Fruit fly (Drosophila melanogaster) whole organism, embryonic: ENCODE data around the gene neur.

ENCODE experiments used
- ATbp ChIP-seq: fragments of 200-800 bp; sonication (Bioruptor generic); optimal IDR thresholded peaks from 2 replicates; lab custom pipeline; 2017; ENCODE audit warnings: missing biosample characterization, mild to moderate bottlenecking, missing genetic modification characterization, missing genetic modification reagents
- Antp ChIP-seq: fragments of 200-800 bp; sonication (Bioruptor generic); optimal IDR thresholded peaks from 3 replicates; lab custom pipeline; 2016; ENCODE audit warnings: missing biosample characterization, missing genetic modification characterization
- BEAF-32 ChIP-seq: fragments of 200-800 bp; sonication (Bioruptor generic); optimal IDR thresholded peaks from 3 replicates; lab custom pipeline; 2017; ENCODE audit warnings: missing biosample characterization, missing genetic modification characterization, mild to moderate bottlenecking, moderate library complexity, missing genetic modification reagents
- Bgb ChIP-seq: fragments of 200-800 bp; sonication (Bioruptor generic); IDR thresholded peaks from 2 replicates; pipeline ENCODE4 v1.3.6; 2022; ENCODE audit warnings: missing biosample characterization, missing genetic modification characterization; ENCODE audit not compliant: partially characterized antibody
- CG10209 ChIP-seq: fragments of 200-800 bp; sonication (Bioruptor generic); optimal IDR thresholded peaks from 3 replicates; lab custom pipeline; 2017; ENCODE audit warnings: missing biosample characterization, mild to moderate bottlenecking, missing genetic modification characterization, missing genetic modification reagents
- CG10543 ChIP-seq: fragments of 200-800 bp; sonication (Bioruptor generic); optimal IDR thresholded peaks from 3 replicates; lab custom pipeline; 2017; ENCODE audit warnings: missing biosample characterization, mild to moderate bottlenecking, missing genetic modification characterization, moderate library complexity
- CG13123 ChIP-seq: fragments of 200-800 bp; sonication (Bioruptor generic); optimal IDR thresholded peaks from 2 replicates; lab custom pipeline; 2016; ENCODE audit warnings: missing biosample characterization, missing genetic modification characterization
- CG14710 ChIP-seq: fragments of 200-800 bp; sonication (Bioruptor generic); optimal IDR thresholded peaks from 3 replicates; lab custom pipeline; 2019; ENCODE audit warnings: missing biosample characterization, mild to moderate bottlenecking, missing genetic modification characterization, moderate library complexity
- CG15601 ChIP-seq: fragments of 200-800 bp; sonication (Bioruptor generic); optimal IDR thresholded peaks from 3 replicates; lab custom pipeline; 2019; ENCODE audit warnings: missing biosample characterization, mild to moderate bottlenecking, missing genetic modification characterization, moderate library complexity
- CG1602 ChIP-seq: fragments of 200-800 bp; sonication (Bioruptor generic); optimal IDR thresholded peaks from 3 replicates; lab custom pipeline; 2016; ENCODE audit warnings: missing biosample characterization, missing genetic modification characterization
- CG17385 ChIP-seq: fragments of 200-800 bp; sonication (Bioruptor generic); optimal IDR thresholded peaks from 3 replicates; lab custom pipeline; 2018; ENCODE audit warnings: missing biosample characterization, mild to moderate bottlenecking, missing genetic modification characterization
- CG18599 ChIP-seq: fragments of 200-800 bp; sonication (Bioruptor generic); optimal IDR thresholded peaks from 3 replicates; lab custom pipeline; 2017; ENCODE audit warnings: missing biosample characterization, missing genetic modification characterization, mild to moderate bottlenecking, moderate library complexity, missing genetic modification reagents
- CG18764 ChIP-seq: fragments of 200-800 bp; sonication (Bioruptor generic); optimal IDR thresholded peaks from 3 replicates; lab custom pipeline; 2016; ENCODE audit warnings: missing biosample characterization, missing genetic modification characterization
- CG30431 ChIP-seq: fragments of 200-800 bp; sonication (Bioruptor generic); optimal IDR thresholded peaks from 2 replicates; lab custom pipeline; 2017; ENCODE audit warnings: missing biosample characterization, missing genetic modification characterization
- CG31441 ChIP-seq: fragments of 200-800 bp; sonication (Bioruptor generic); IDR thresholded peaks from 2 replicates; pipeline ENCODE4 v1.3.6; 2022; ENCODE audit warnings: missing biosample characterization, missing genetic modification characterization
- CG3281 ChIP-seq: fragments of 200-800 bp; sonication (Bioruptor generic); optimal IDR thresholded peaks from 3 replicates; lab custom pipeline; 2017; ENCODE audit warnings: missing biosample characterization, mild to moderate bottlenecking, missing genetic modification characterization
- CG34376 ChIP-seq: fragments of 200-800 bp; sonication (Bioruptor generic); optimal IDR thresholded peaks from 2 replicates; lab custom pipeline; 2018; ENCODE audit warnings: missing biosample characterization, mild to moderate bottlenecking, missing genetic modification characterization
- CG6683 ChIP-seq: fragments of 200-800 bp; sonication (Bioruptor generic); optimal IDR thresholded peaks from 2 replicates; lab custom pipeline; 2017; ENCODE audit warnings: missing biosample characterization, mild to moderate bottlenecking, missing genetic modification characterization, missing genetic modification reagents
- CG6765 ChIP-seq: fragments of 200-800 bp; sonication (Bioruptor generic); optimal IDR thresholded peaks from 3 replicates; lab custom pipeline; 2017; ENCODE audit warnings: missing biosample characterization, mild to moderate bottlenecking, missing genetic modification characterization
- CG8478 ChIP-seq: fragments of >200 bp; optimal IDR thresholded peaks from 2 replicates; lab custom pipeline; 2018
- CG9797 ChIP-seq: fragments of 200-800 bp; sonication (Bioruptor generic); optimal IDR thresholded peaks from 3 replicates; lab custom pipeline; 2018; ENCODE audit warnings: missing biosample characterization, mild to moderate bottlenecking, missing genetic modification characterization
- Dek ChIP-seq: fragments of 200-800 bp; sonication (Bioruptor generic); optimal IDR thresholded peaks from 3 replicates; lab custom pipeline; 2019; ENCODE audit warnings: missing biosample characterization, mild to moderate bottlenecking, missing genetic modification characterization, moderate library complexity
- Dref ChIP-seq: fragments of 200-800 bp; sonication (Bioruptor generic); IDR thresholded peaks from 2 replicates; pipeline ENCODE4 v1.3.6; 2022; ENCODE audit warnings: missing biosample characterization, missing genetic modification characterization
- Hmr ChIP-seq: fragments of 200-800 bp; sonication (Bioruptor generic); optimal IDR thresholded peaks from 3 replicates; lab custom pipeline; 2017; ENCODE audit warnings: mild to moderate bottlenecking, missing biosample characterization, missing genetic modification reagents, missing genetic modification characterization
- NfI ChIP-seq: fragments of 200-800 bp; sonication (Bioruptor generic); optimal IDR thresholded peaks from 3 replicates; lab custom pipeline; 2018; ENCODE audit warnings: missing biosample characterization, mild to moderate bottlenecking, missing genetic modification characterization, moderate library complexity
- Optix ChIP-seq: fragments of 200-800 bp; sonication (Bioruptor generic); IDR thresholded peaks from 3 replicates; pipeline ENCODE4 v1.3.6; 2022; ENCODE audit warnings: missing biosample characterization, missing genetic modification characterization
- Pdp1 ChIP-seq, 2 experiments: fragments of 200-800 bp; sonication (Bioruptor generic); optimal IDR thresholded peaks; 3 replicates each; lab custom pipeline; 2016; ENCODE audit warnings: missing biosample characterization in 2 of 2, missing genetic modification characterization in 2 of 2, mild to moderate bottlenecking in 1 of 2, moderate library complexity in 1 of 2
- Sox100B ChIP-seq: fragments of 200-800 bp; sonication (Bioruptor generic); optimal IDR thresholded peaks from 3 replicates; lab custom pipeline; 2018; ENCODE audit warnings: missing biosample characterization, mild to moderate bottlenecking, missing genetic modification characterization
- Sry-δ ChIP-seq: fragments of 200-800 bp; sonication (Bioruptor generic); optimal IDR thresholded peaks from 2 replicates; lab custom pipeline; 2016; ENCODE audit warnings: missing biosample characterization, missing genetic modification characterization
- YL-1 ChIP-seq: fragments of 200-800 bp; sonication (Bioruptor generic); optimal IDR thresholded peaks from 3 replicates; lab custom pipeline; 2017; ENCODE audit warnings: missing biosample characterization, mild to moderate bottlenecking, missing genetic modification characterization
- abd-A ChIP-seq: fragments of 200-800 bp; sonication (Bioruptor generic); optimal IDR thresholded peaks from 3 replicates; lab custom pipeline; 2019; ENCODE audit warnings: missing biosample characterization, mild to moderate bottlenecking, missing genetic modification characterization, moderate library complexity
- aop ChIP-seq: fragments of 200-800 bp; sonication (Bioruptor generic); IDR thresholded peaks from 2 replicates; pipeline ENCODE4 v1.3.6; 2022; ENCODE audit warnings: missing biosample characterization, missing genetic modification characterization
- cato ChIP-seq: fragments of 200-800 bp; sonication (Bioruptor generic); optimal IDR thresholded peaks from 2 replicates; lab custom pipeline; 2016; ENCODE audit warnings: missing biosample characterization, missing genetic modification characterization, borderline replicate concordance
- cg ChIP-seq: fragments of 200-800 bp; sonication (Bioruptor generic); optimal IDR thresholded peaks from 3 replicates; lab custom pipeline; 2019; ENCODE audit warnings: missing biosample characterization, mild to moderate bottlenecking, missing genetic modification characterization, moderate library complexity
- dan ChIP-seq: fragments of 200-800 bp; sonication (Bioruptor generic); IDR thresholded peaks from 2 replicates; pipeline ENCODE4 v1.3.6; 2022; ENCODE audit warnings: missing biosample characterization, missing genetic modification characterization
- fd102C ChIP-seq: fragments of 200-800 bp; sonication (Bioruptor generic); optimal IDR thresholded peaks from 2 replicates; lab custom pipeline; 2018; ENCODE audit warnings: missing biosample characterization, mild to moderate bottlenecking, missing genetic modification characterization, moderate library complexity
- insv ChIP-seq, 2 experiments: fragments of 200-800 bp; sonication (Bioruptor generic); optimal IDR thresholded peaks; 3 replicates each; lab custom pipeline; 2016 to 2018; ENCODE audit warnings: missing biosample characterization in 2 of 2, missing genetic modification characterization in 2 of 2
- kah ChIP-seq: fragments of 200-800 bp; sonication (Bioruptor generic); optimal IDR thresholded peaks from 2 replicates; lab custom pipeline; 2018; ENCODE audit warnings: missing biosample characterization, mild to moderate bottlenecking, missing genetic modification characterization
- kni ChIP-seq: fragments of 200-800 bp; sonication (Bioruptor generic); optimal IDR thresholded peaks from 3 replicates; lab custom pipeline; 2017; ENCODE audit warnings: mild to moderate bottlenecking, missing biosample characterization, missing genetic modification reagents, missing genetic modification characterization
- knrl ChIP-seq: fragments of 200-800 bp; sonication (Bioruptor generic); IDR thresholded peaks from 3 replicates; pipeline ENCODE4 v1.3.6; 2022; ENCODE audit warnings: missing biosample characterization, missing genetic modification characterization; ENCODE audit not compliant: partially characterized antibody
- lola ChIP-seq, 3 experiments: fragments of >200 bp in 2 of 3; fragments of 200-800 bp in 1 of 3; sonication (Bioruptor generic) in 1 of 3; optimal IDR thresholded peaks; 2 replicates each; lab custom pipeline; 2017 to 2019; ENCODE audit warnings: missing biosample characterization in 3 of 3, missing genetic modification characterization in 3 of 3, mild to moderate bottlenecking in 1 of 3, moderate library complexity in 1 of 3
- pzg ChIP-seq: fragments of 200-800 bp; sonication (Bioruptor generic); optimal IDR thresholded peaks from 3 replicates; lab custom pipeline; 2018; ENCODE audit warnings: missing biosample characterization, mild to moderate bottlenecking, missing genetic modification characterization, moderate library complexity
- slbo ChIP-seq: fragments of 200-800 bp; sonication (Bioruptor generic); IDR thresholded peaks from 2 replicates; pipeline ENCODE4 v1.3.6; 2022; ENCODE audit warnings: missing biosample characterization, missing genetic modification characterization
- slp2 ChIP-seq: fragments of 200-800 bp; sonication (Bioruptor generic); optimal IDR thresholded peaks from 2 replicates; lab custom pipeline; 2016; ENCODE audit warnings: missing biosample characterization, missing genetic modification characterization
- stwl ChIP-seq: fragments of 200-800 bp; sonication (Bioruptor generic); optimal IDR thresholded peaks from 3 replicates; lab custom pipeline; 2018; ENCODE audit warnings: missing biosample characterization, mild to moderate bottlenecking, missing genetic modification characterization, moderate library complexity
- tin ChIP-seq: fragments of 200-800 bp; sonication (Bioruptor generic); optimal IDR thresholded peaks from 3 replicates; lab custom pipeline; 2016; ENCODE audit warnings: missing biosample characterization, missing genetic modification characterization
- vnd ChIP-seq: fragments of 200-800 bp; sonication (Bioruptor generic); IDR thresholded peaks from 3 replicates; pipeline ENCODE4 v1.3.6; 2022; ENCODE audit warnings: missing biosample characterization, missing genetic modification characterization; ENCODE audit not compliant: partially characterized antibody

Gene neur

dm6 chr3R:9047561-9048465 is 8.5 kb upstream of the neur start, which contains the start of gene Rel (continued):
- TF ChIP-seq CG6765 (GFP tag; lab: Kevin White, UChicago) (peak; percentile 26), CG31441 (GFP tag; lab: Robert Waterston, UW) (no peak), kah (GFP tag; lab: Kevin White, UChicago) (no peak), CG1602 (GFP tag; lab: Kevin White, UChicago) (peak; percentile 54), vnd (GFP tag; lab: Robert Waterston, UW) (no peak), Antp (GFP tag; lab: Kevin White, UChicago) (no peak), CG14710 (peak; percentile 86), abd-A (tag; lab: Kevin White, UChicago) (peak; percentile 83), BEAF-32 (peak; percentile 72), CG8478 (no peak), CG10543 (peak; percentile 98), CG10209 (GFP tag; lab: Kevin White, UChicago) (peak; percentile 74), lola (GFP tag; optimal IDR thresholded peaks at IDR 0.05; lab: Kevin White, UChicago) (peak in 1 of 3 experiments; percentile 88), pzg (peak; percentile 67), CG30431 (GFP tag; lab: Kevin White, UChicago) (peak; percentile 50), CG6683 (GFP tag; lab: Kevin White, UChicago) (peak; percentile 5), Hmr (GFP tag; lab: Kevin White, UChicago) (peak; percentile 34), Sry-δ (GFP tag; lab: Kevin White, UChicago) (peak; percentile 68), dan (GFP tag; lab: Robert Waterston, UW) (no peak), knrl (GFP tag; lab: Robert Waterston, UW) (no peak), CG9797 (GFP tag; lab: Kevin White, UChicago) (peak; percentile 6), kni (peak; percentile 42), fd102C (GFP tag; lab: Kevin White, UChicago) (no peak), CG13123 (GFP tag; lab: Kevin White, UChicago) (peak; percentile 4), Pdp1 (GFP tag; optimal IDR thresholded peaks at IDR 0.05; lab: Kevin White, UChicago) (peak in 1 of 2 experiments; percentile 23), ATbp (peak; percentile 17), Dek (tag; lab: Kevin White, UChicago) (peak; percentile 70), Bgb (GFP tag; lab: Robert Waterston, UW) (no peak), Sox100B (peak; percentile 84), CG18599 (GFP tag; lab: Kevin White, UChicago) (peak; percentile 70), Dref (GFP tag; lab: Robert Waterston, UW) (no peak), Optix (GFP tag; lab: Robert Waterston, UW) (no peak), NfI (GFP tag; lab: Kevin White, UChicago) (peak; percentile 46), CG18764 (GFP tag; lab: Kevin White, UChicago) (peak; percentile 25), slbo (no peak), CG3281 (peak; percentile 78), cg (peak; percentile 75), CG15601 (tag; lab: Kevin White, UChicago) (peak; percentile 77), slp2 (GFP tag; lab: Kevin White, UChicago) (no peak), stwl (tag; lab: Kevin White, UChicago) (peak; percentile 4), CG17385 (GFP tag; lab: Kevin White, UChicago) (peak; percentile 57), CG34376 (peak; percentile 94), insv (GFP tag; optimal IDR thresholded peaks at IDR 0.05; lab: Kevin White, UChicago) (peak in 1 of 2 experiments; percentile 35), cato (GFP tag; lab: Kevin White, UChicago) (peak; percentile 36), aop (no peak), tin (GFP tag; lab: Kevin White, UChicago) (peak; percentile 63), YL-1 (peak; percentile 12)
